Fruit fly (Drosophila melanogaster): ENCODE results near the gene CG46306.

- TF ChIP-seq CG15479 (GFP tag; optimal IDR thresholded peaks at IDR 0.05) (no peak), HLHmδ (GFP tag; optimal IDR thresholded peaks at IDR 0.05) (no peak), Asciz (GFP tag; optimal IDR thresholded peaks at IDR 0.05) (no peak), ttk (GFP tag; IDR thresholded peaks at IDR 0.05) (no peak), Kr (GFP tag; optimal IDR thresholded peaks at IDR 0.05) (no peak), CG8944 (GFP tag; optimal IDR thresholded peaks at IDR 0.05) (no peak), Usf (GFP tag; optimal IDR thresholded peaks at IDR 0.05) (no peak), CG5245 (GFP tag; optimal IDR thresholded peaks at IDR 0.05) (no peak), Lhr (GFP tag; optimal IDR thresholded peaks at IDR 0.05) (no peak), gcm2 (GFP tag; optimal IDR thresholded peaks at IDR 0.05) (no peak), ara (GFP tag; IDR thresholded peaks at IDR 0.05) (no peak), Gug (GFP tag; IDR thresholded peaks at IDR 0.05) (no peak)
Measured at dm6 chrX:16803299-16803698, 32.0 kb downstream of the CG46306 start, which contains the start of the genes Rai1 and CG13005.

Data from whole organism, embryonic.